Worm (Caenorhabditis elegans) whole organism, L1 larva: Measurements from ENCODE around the gene tre-5.

Experiments
- blmp-1 ChIP-seq: fragments of 150-350 bp; optimal IDR thresholded peaks from 2 replicates; lab custom pipeline; 2014; ENCODE audit warnings: missing biosample characterization, missing genetic modification characterization
- ceh-8 ChIP-seq: fragments of 200-800 bp; sonication (Bioruptor generic); optimal IDR thresholded peaks from 2 replicates; lab custom pipeline; 2018; ENCODE audit warnings: mild to moderate bottlenecking, missing genetic modification characterization, moderate library complexity, missing compliant biosample characterization
- ceh-88 ChIP-seq: fragments of 200-800 bp; sonication (Bioruptor generic); IDR thresholded peaks from 2 replicates; pipeline ENCODE4 v1.3.6; 2022; ENCODE audit warnings: missing genetic modification characterization, missing compliant biosample characterization
- ces-1 ChIP-seq: fragments of 150-350 bp; optimal IDR thresholded peaks from 2 replicates; lab custom pipeline; 2014; ENCODE audit warnings: missing biosample characterization, missing genetic modification reagents, missing genetic modification characterization
- dsc-1 ChIP-seq: sonication (generic microtip); optimal IDR thresholded peaks from 2 replicates; lab custom pipeline; 2016; ENCODE audit warnings: mild to moderate bottlenecking, missing genetic modification characterization, missing compliant biosample characterization
- efl-1 ChIP-seq, 4 experiments: fragments of 150-350 bp; optimal IDR thresholded peaks in 3 of 4; peaks in 1 of 4; 1 replicate in 1 of 4; 2 replicates in 3 of 4; lab custom pipeline; 2014; ENCODE audit warnings: missing biosample characterization in 2 of 4, missing genetic modification characterization in 2 of 4, missing genetic modification reagents in 2 of 4
- efl-3 ChIP-seq: fragments of 200-800 bp; sonication (Bioruptor generic); optimal IDR thresholded peaks from 2 replicates; lab custom pipeline; 2018; ENCODE audit warnings: mild to moderate bottlenecking, missing genetic modification characterization, missing compliant biosample characterization
- egl-13 ChIP-seq: sonication (generic microtip); optimal IDR thresholded peaks from 2 replicates; lab custom pipeline; 2016; ENCODE audit warnings: missing genotype, missing genetic modification reagents, missing genetic modification characterization, missing compliant biosample characterization
- egl-27 ChIP-seq, 2 experiments: fragments of 150-350 bp in 1 of 2; sonication (generic microtip); optimal IDR thresholded peaks; 3 replicates each; lab custom pipeline; 2017 to 2018; ENCODE audit warnings: missing biosample characterization in 2 of 2, missing genetic modification characterization in 2 of 2, missing genetic modification reagents in 2 of 2
- fkh-8 ChIP-seq: sonication (generic microtip); optimal IDR thresholded peaks from 2 replicates; lab custom pipeline; 2016; ENCODE audit warnings: mild to moderate bottlenecking, missing genetic modification characterization, missing compliant biosample characterization
- hlh-17 ChIP-seq: fragments of 200-800 bp; sonication (Bioruptor generic); optimal IDR thresholded peaks from 2 replicates; lab custom pipeline; 2018; ENCODE audit warnings: missing genetic modification characterization, mild to moderate bottlenecking, missing compliant biosample characterization, moderate library complexity, borderline replicate concordance
- hlh-4 ChIP-seq: sonication (generic microtip); optimal IDR thresholded peaks from 2 replicates; lab custom pipeline; 2016; ENCODE audit warnings: mild to moderate bottlenecking, missing genetic modification characterization, missing compliant biosample characterization
- irx-1 ChIP-seq: sonication (generic microtip); optimal IDR thresholded peaks from 2 replicates; lab custom pipeline; 2016; ENCODE audit warnings: missing genetic modification characterization, missing compliant biosample characterization
- jun-1 ChIP-seq: fragments of 150-350 bp; optimal IDR thresholded peaks from 2 replicates; lab custom pipeline; 2014; ENCODE audit warnings: missing biosample characterization, missing genetic modification reagents, missing genetic modification characterization
- lin-14 ChIP-seq: fragments of 200-800 bp; sonication (Bioruptor generic); optimal IDR thresholded peaks from 2 replicates; lab custom pipeline; 2018; ENCODE audit warnings: mild to moderate bottlenecking, missing genetic modification characterization, moderate library complexity, missing compliant biosample characterization
- lin-15B ChIP-seq: fragments of 150-350 bp; sonication (generic microtip); optimal IDR thresholded peaks from 3 replicates; lab custom pipeline; 2014; ENCODE audit warnings: missing biosample characterization, missing genetic modification characterization
- lin-35 ChIP-seq, 2 experiments: fragments of 150-350 bp; optimal IDR thresholded peaks; 2 replicates each; lab custom pipeline; 2014; ENCODE audit warnings: missing biosample characterization in 2 of 2, missing genetic modification characterization in 2 of 2, missing genetic modification reagents in 2 of 2
- lir-3 ChIP-seq: sonication (generic microtip); optimal IDR thresholded peaks from 2 replicates; lab custom pipeline; 2016; ENCODE audit warnings: mild to moderate bottlenecking, missing genetic modification characterization, moderate library complexity, missing compliant biosample characterization; ENCODE audit not compliant: poor library complexity
- mep-1 ChIP-seq: fragments of 150-350 bp; optimal IDR thresholded peaks from 2 replicates; lab custom pipeline; 2014; ENCODE audit warnings: missing biosample characterization, missing genetic modification characterization
- nhr-28 ChIP-seq: fragments of 150-350 bp; optimal IDR thresholded peaks from 2 replicates; lab custom pipeline; 2014; ENCODE audit warnings: missing biosample characterization, missing genetic modification characterization
- nhr-77 ChIP-seq: fragments of 150-350 bp; optimal IDR thresholded peaks from 2 replicates; lab custom pipeline; 2014; ENCODE audit warnings: missing biosample characterization, missing genetic modification characterization
- nhr-84 ChIP-seq: sonication (generic microtip); optimal IDR thresholded peaks from 2 replicates; lab custom pipeline; 2017; ENCODE audit warnings: missing biosample characterization, missing genetic modification characterization
- nhr-85 ChIP-seq: sonication (generic microtip); peaks from one replicate; lab custom pipeline; 2016; ENCODE audit warnings: missing genetic modification characterization, inconsistent platforms, missing compliant biosample characterization
- nhr-90 ChIP-seq: sonication (generic microtip); optimal IDR thresholded peaks from 2 replicates; lab custom pipeline; 2016; ENCODE audit warnings: mild to moderate bottlenecking, missing genetic modification characterization, missing compliant biosample characterization; ENCODE audit not compliant: poor library complexity
- pqm-1 ChIP-seq: sonication (generic microtip); optimal IDR thresholded peaks from 3 replicates; lab custom pipeline; 2017; ENCODE audit warnings: missing biosample characterization, missing genetic modification characterization
- sox-4 ChIP-seq: sonication (generic microtip); optimal IDR thresholded peaks from 2 replicates; lab custom pipeline; 2016; ENCODE audit warnings: missing genetic modification characterization, missing compliant biosample characterization
- sup-37 ChIP-seq: fragments of 200-800 bp; sonication (Bioruptor generic); optimal IDR thresholded peaks from 2 replicates; lab custom pipeline; 2018; ENCODE audit warnings: mild to moderate bottlenecking, missing genetic modification characterization, missing compliant biosample characterization
- tbx-2 ChIP-seq: sonication (generic microtip); optimal IDR thresholded peaks from 2 replicates; lab custom pipeline; 2016; ENCODE audit warnings: missing genetic modification characterization, missing compliant biosample characterization
- unc-130 ChIP-seq: fragments of 150-350 bp; optimal IDR thresholded peaks from 2 replicates; lab custom pipeline; 2017; ENCODE audit warnings: missing biosample characterization, missing genetic modification characterization, inconsistent platforms
- unc-86 ChIP-seq: sonication (generic microtip); optimal IDR thresholded peaks from 2 replicates; lab custom pipeline; 2016; ENCODE audit warnings: missing genetic modification characterization, missing compliant biosample characterization
- unc-98 ChIP-seq: fragments of 200-800 bp; sonication (Bioruptor generic); IDR thresholded peaks from 2 replicates; pipeline ENCODE4 v1.3.6; 2022; ENCODE audit warnings: missing genetic modification characterization, missing compliant biosample characterization
- xbp-1 ChIP-seq: sonication (generic microtip); optimal IDR thresholded peaks from 2 replicates; lab custom pipeline; 2016; ENCODE audit warnings: missing genetic modification characterization, missing compliant biosample characterization
- zag-1 ChIP-seq: fragments of 150-350 bp; optimal IDR thresholded peaks from 2 replicates; lab custom pipeline; 2014; ENCODE audit warnings: missing biosample characterization, missing genetic modification characterization
- zip-4 ChIP-seq: fragments of 200-800 bp; sonication (Bioruptor generic); optimal IDR thresholded peaks from 2 replicates; lab custom pipeline; 2018; ENCODE audit warnings: mild to moderate bottlenecking, missing genetic modification characterization, moderate library complexity, missing compliant biosample characterization

The tre-5 gene

ce11 chrII:86794-87193 is 31.7 kb upstream of the tre-5 start:
- TF ChIP-seq zip-4 (GFP tag; lab: Kevin White, UChicago) (no peak), efl-1 (optimal IDR thresholded peaks at IDR 0.05; lab: Kevin White, UChicago) (no peak), efl-1 (GFP tag; optimal IDR thresholded peaks at IDR 0.05 in 1 of 2; lab: Kevin White, UChicago) (peak in 1 of 2 experiments; percentile 59)

- TF ChIP-seq sox-4 (tag; lab: Kevin White, UChicago) (no peak), nhr-28 (no peak), jun-1 (no peak), hlh-4 (tag; lab: Kevin White, UChicago) (no peak), sup-37 (GFP tag; lab: Kevin White, UChicago) (no peak)
- TF ChIP-seq, all 84 proteins: peak for 0
Measured at ce11 chrII:84134-84533, 29.0 kb upstream of the tre-5 start, which contains the start of gene C50D2.6. Gene C50D2.6 (plus strand): TSS chrII:84434.

DNA sequence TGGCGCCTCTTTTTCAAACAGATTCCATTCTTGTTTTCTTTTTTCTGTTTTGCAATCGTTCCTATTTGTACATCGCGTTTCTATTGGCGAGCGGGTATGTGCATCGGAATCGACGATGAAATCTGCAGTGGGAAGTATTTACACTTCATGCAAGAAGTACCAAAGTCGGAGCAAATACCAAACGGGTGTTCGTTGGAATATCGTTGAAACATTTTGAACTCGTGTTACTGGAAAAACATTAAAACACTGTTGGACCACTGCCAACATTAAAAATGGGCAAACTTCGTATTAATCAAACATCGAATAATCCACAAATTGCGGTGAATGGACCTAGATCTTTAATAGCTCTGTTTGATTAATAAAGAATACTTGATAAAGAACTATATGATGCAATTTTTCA is 24.1 kb upstream of the tre-5 start, which contains the start of gene C23H3.9:
TSS of gene C23H3.9 (minus strand) at position 101 of the 400 bp plus-strand sequence.
- no peak for TF ChIP-seq unc-98 (GFP tag; lab: Robert Waterston, UW)
- no peak for TF ChIP-seq xbp-1 (tag; lab: Kevin White, UChicago)
- no peak for TF ChIP-seq ces-1 (GFP tag; lab: Kevin White, UChicago)

ce11 chrII:76662-77061 is 21.6 kb upstream of the tre-5 start:
- TF ChIP-seq hlh-17 (GFP tag; lab: Kevin White, UChicago), result no peak
- peak in 1 of 2 experiments; percentile 7 for TF ChIP-seq lin-35 (GFP tag; optimal IDR thresholded peaks at IDR 0.05; lab: Kevin White, UChicago)

DNA sequence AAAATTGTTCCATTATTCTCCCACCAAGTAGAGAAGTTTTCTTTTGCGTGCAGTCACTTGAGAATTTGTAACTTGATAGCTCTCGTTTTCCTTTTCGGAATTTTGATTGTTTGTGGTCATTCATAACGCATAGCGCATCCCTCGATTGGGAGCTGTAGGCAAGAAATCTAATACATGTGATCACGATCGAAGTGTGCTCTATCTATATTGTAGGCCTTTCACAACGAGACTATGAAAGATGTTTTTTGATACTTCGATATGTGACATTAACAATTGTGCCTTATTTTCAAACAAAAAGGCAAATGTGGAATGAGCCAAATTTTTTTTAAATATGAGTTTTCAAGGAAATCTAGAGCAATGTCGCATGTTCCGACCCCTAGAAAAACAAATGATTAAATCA is 20.7 kb upstream of the tre-5 start:
- TF ChIP-seq unc-130 (tag; lab: Kevin White, UChicago) (no peak), nhr-85 (tag; lab: Kevin White, UChicago) (no peak), blmp-1 (tag; lab: Kevin White, UChicago) (no peak), ceh-88 (GFP tag; lab: Robert Waterston, UW) (no peak), efl-3 (GFP tag; lab: Kevin White, UChicago) (no peak), nhr-77 (tag; lab: Kevin White, UChicago) (no peak), xbp-1 (tag; lab: Kevin White, UChicago) (no peak), nhr-84 (tag; lab: Kevin White, UChicago) (no peak), mep-1 (tag; lab: Kevin White, UChicago) (no peak), unc-86 (no peak), egl-27 (tag; optimal IDR thresholded peaks at IDR 0.05; lab: Kevin White, UChicago) (no peak), nhr-90 (no peak), irx-1 (tag; lab: Kevin White, UChicago) (no peak), egl-13 (no peak)
- TF ChIP-seq, all 84 proteins: peak for 0

DNA sequence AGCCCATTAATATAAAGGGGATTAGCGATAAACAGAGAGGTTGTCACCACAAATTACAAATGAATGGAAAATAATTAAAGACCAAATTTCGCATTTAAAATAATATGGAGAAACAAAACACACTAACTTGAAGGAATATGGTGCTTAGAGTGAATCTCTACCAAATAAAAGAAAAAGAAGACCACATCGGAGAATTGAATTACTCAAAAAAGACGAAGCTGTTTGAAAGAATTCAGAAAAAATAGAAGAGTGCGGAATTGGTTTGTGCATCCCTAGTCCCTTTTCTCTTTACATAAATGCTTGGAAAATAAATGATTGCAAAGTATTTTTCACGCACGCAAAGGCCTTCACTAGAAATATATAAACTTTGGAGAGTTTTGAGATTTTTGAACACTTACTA is 18.8 kb upstream of the tre-5 start:
- TF ChIP-seq pqm-1 (tag; lab: Kevin White, UChicago) (no peak), zag-1 (tag; lab: Kevin White, UChicago) (no peak), lir-3 (tag; lab: Kevin White, UChicago) (no peak), zip-4 (GFP tag; lab: Kevin White, UChicago) (no peak), tbx-2 (tag; lab: Kevin White, UChicago) (no peak), lin-15B (no peak), ceh-8 (peak; percentile 50), lin-14 (peak; percentile 33), dsc-1 (no peak), ces-1 (GFP tag; lab: Kevin White, UChicago) (no peak), fkh-8 (tag; lab: Kevin White, UChicago) (no peak)
